Fruit fly (Drosophila melanogaster): Measurements from ENCODE around the gene sog.

The sog gene

DNA sequence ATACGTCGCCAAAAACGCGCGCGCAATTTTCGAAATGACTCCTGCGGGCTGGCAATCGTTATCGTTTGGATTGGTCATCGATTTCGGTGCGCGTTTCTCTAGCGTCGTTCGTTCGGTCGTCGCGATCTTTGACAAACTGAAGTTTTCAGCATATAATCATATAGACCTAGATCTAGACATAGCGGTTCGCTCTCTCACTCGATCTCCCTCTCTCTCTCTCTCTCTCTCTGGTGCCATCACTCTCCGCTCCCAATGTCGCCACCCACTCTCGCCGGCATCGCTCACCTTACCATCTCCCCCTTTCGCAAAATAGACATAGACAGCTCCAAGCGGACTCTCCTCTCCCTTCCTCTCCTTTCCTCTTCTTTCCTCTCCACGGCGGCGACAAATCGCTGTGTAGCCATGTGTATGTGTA, at the start of gene sog:
Gene sog (minus strand): TSS at position 122 of the 415 bp plus-strand sequence.
- TF ChIP-seq Sry-δ (GFP tag; optimal IDR thresholded peaks at IDR 0.05) = peak; percentile 15
- peak; percentile 14; the same call in 1 of the 2 replicates for TF ChIP-seq HLH3B (GFP tag; IDR thresholded peaks at IDR 0.05)
- TF ChIP-seq chm (GFP tag; IDR thresholded peaks at IDR 0.05) = peak; percentile 63; the same call in 1 of the 2 replicates
- no peak for TF ChIP-seq E2f1 (GFP tag; IDR thresholded peaks at IDR 0.05)
- peak; percentile 61 for TF ChIP-seq CG13287 (GFP tag; IDR thresholded peaks at IDR 0.05; ENCODE audit: partially characterized antibody)
- peak; percentile 71 for TF ChIP-seq yki (optimal IDR thresholded peaks at IDR 0.05)
- TF ChIP-seq B-H2 (GFP tag; optimal IDR thresholded peaks at IDR 0.05) = peak; percentile 15
- 0 out of 2 replicates have a peak, but pooled peaks have one; percentile 27 for TF ChIP-seq CG6689 (GFP tag; IDR thresholded peaks at IDR 0.05)
- peak; percentile 27 for TF ChIP-seq CG17385 (GFP tag; optimal IDR thresholded peaks at IDR 0.05)
- TF ChIP-seq CG4854 (GFP tag; optimal IDR thresholded peaks at IDR 0.05) = no peak
- peak; percentile 22 for TF ChIP-seq lab (GFP tag; optimal IDR thresholded peaks at IDR 0.05)
- TF ChIP-seq twi (tag; optimal IDR thresholded peaks at IDR 0.05) = no peak
- TF ChIP-seq CG7786 (GFP tag; optimal IDR thresholded peaks at IDR 0.05) = no peak
- peak; percentile 1 for TF ChIP-seq her (GFP tag; optimal IDR thresholded peaks at IDR 0.05)
- peak; percentile 59 for TF ChIP-seq CG34224 (GFP tag; IDR thresholded peaks at IDR 0.05; ENCODE audit: partially characterized antibody)
- TF ChIP-seq CG6175 (GFP tag; IDR thresholded peaks at IDR 0.05) = peak; percentile 55; the same call in 1 of the 3 replicates
- TF ChIP-seq grn (GFP tag; optimal IDR thresholded peaks at IDR 0.05) = peak; percentile 18
- TF ChIP-seq onecut (GFP tag; IDR thresholded peaks at IDR 0.05) = 0 out of 2 replicates have a peak, but pooled peaks have one; percentile 6
- peak; percentile 10 for TF ChIP-seq CG2120 (GFP tag; optimal IDR thresholded peaks at IDR 0.05)
- TF ChIP-seq E2f2 (GFP tag; IDR thresholded peaks at IDR 0.05) = peak; percentile 72
- TF ChIP-seq Atf6 (GFP tag; IDR thresholded peaks at IDR 0.05) = 0 out of 2 replicates have a peak, but pooled peaks have one; percentile 16
- TF ChIP-seq sens (GFP tag) = peak; percentile 54
- TF ChIP-seq CG32532 (GFP tag; IDR thresholded peaks at IDR 0.05) = peak; percentile 73
- TF ChIP-seq Dll (GFP tag; IDR thresholded peaks at IDR 0.05; ENCODE audit: partially characterized antibody) = peak; percentile 33; the same call in 2 of the 4 replicates
- TF ChIP-seq CG3847 (GFP tag; IDR thresholded peaks at IDR 0.05) = 0 out of 2 replicates have a peak, but pooled peaks have one; percentile 11
- TF ChIP-seq CG11695 (GFP tag; IDR thresholded peaks at IDR 0.05) = 0 out of 3 replicates have a peak, but pooled peaks have one; percentile 16
- TF ChIP-seq cg (GFP tag; optimal IDR thresholded peaks at IDR 0.05) = peak; percentile 42
- TF ChIP-seq zen2 (GFP tag; IDR thresholded peaks at IDR 0.05; ENCODE audit: partially characterized antibody) = 0 out of 3 replicates have a peak, but pooled peaks have one; percentile 36
- TF ChIP-seq CG11504 (tag; optimal IDR thresholded peaks at IDR 0.05) = peak; percentile 69
- TF ChIP-seq sna (GFP tag; IDR thresholded peaks at IDR 0.05; ENCODE audit: partially characterized antibody) = peak; percentile 42; the same call in 1 of the 2 replicates
- 0 out of 3 replicates have a peak, but pooled peaks have one; percentile 21 for TF ChIP-seq Doc3 (GFP tag; IDR thresholded peaks at IDR 0.05; ENCODE audit: partially characterized antibody)
- no peak for TF ChIP-seq crc (GFP tag; optimal IDR thresholded peaks at IDR 0.05)
- peak; percentile 25; the same call in 1 of the 2 replicates for TF ChIP-seq NFAT (GFP tag; IDR thresholded peaks at IDR 0.05)
- TF ChIP-seq Spps (tag; optimal IDR thresholded peaks at IDR 0.05) = no peak
- TF ChIP-seq CG7987 (GFP tag; optimal IDR thresholded peaks at IDR 0.05) = no peak
- TF ChIP-seq lbe (GFP tag; optimal IDR thresholded peaks at IDR 0.05) = no peak
- peak; percentile 42; the same call in 1 of the 3 replicates for TF ChIP-seq Dbx (GFP tag; IDR thresholded peaks at IDR 0.05)
- TF ChIP-seq crol (GFP tag; IDR thresholded peaks at IDR 0.05) = peak; percentile 90
- peak; percentile 26; the same call in 1 of the 2 replicates for TF ChIP-seq CG9932 (GFP tag; IDR thresholded peaks at IDR 0.05)
- TF ChIP-seq Trl (optimal IDR thresholded peaks at IDR 0.05) = peak; percentile 85 to 96
- TF ChIP-seq Trl (GFP tag; optimal IDR thresholded peaks at IDR 0.05) = no peak
- no peak for TF ChIP-seq CG2202 (tag; optimal IDR thresholded peaks at IDR 0.05)
- 0 out of 2 replicates have a peak, but pooled peaks have one; percentile 33 for TF ChIP-seq Bgb (GFP tag; IDR thresholded peaks at IDR 0.05; ENCODE audit: partially characterized antibody)
- no peak for TF ChIP-seq CG2712 (tag; optimal IDR thresholded peaks at IDR 0.05)
- peak; percentile 70 for TF ChIP-seq Jarid2 (GFP tag; optimal IDR thresholded peaks at IDR 0.05)
- peak; percentile 48 for TF ChIP-seq Deaf1 (tag; optimal IDR thresholded peaks at IDR 0.05)
- 0 out of 3 replicates have a peak, but pooled peaks have one; percentile 47 for TF ChIP-seq ci (GFP tag; IDR thresholded peaks at IDR 0.05)
- peak; percentile 72 for TF ChIP-seq Med (GFP tag)
- TF ChIP-seq Awh (GFP tag; IDR thresholded peaks at IDR 0.05) = 0 out of 2 replicates have a peak, but pooled peaks have one; percentile 12
- TF ChIP-seq gro (GFP tag; optimal IDR thresholded peaks at IDR 0.05) = peak; percentile 14
